Worm (Caenorhabditis elegans) whole organism, late embryonic: Measurements from ENCODE around the gene moc-6.

Experiments
- C08G9.2 ChIP-seq: sonication (generic microtip); optimal IDR thresholded peaks from 2 replicates; lab custom pipeline; 2016; ENCODE audit warnings: mild to moderate bottlenecking, missing genetic modification characterization, moderate library complexity, missing compliant biosample characterization
- C38D4.7 ChIP-seq: fragments of 200-800 bp; sonication (Bioruptor generic); optimal IDR thresholded peaks from 2 replicates; lab custom pipeline; 2018; ENCODE audit warnings: mild to moderate bottlenecking, missing genetic modification characterization, moderate library complexity, missing compliant biosample characterization
- F13H6.1 ChIP-seq: sonication (generic microtip); optimal IDR thresholded peaks from 2 replicates; lab custom pipeline; 2016; ENCODE audit warnings: missing genetic modification characterization, missing compliant biosample characterization
- K02D7.2 ChIP-seq: sonication (generic microtip); optimal IDR thresholded peaks from 2 replicates; lab custom pipeline; 2017; ENCODE audit warnings: mild to moderate bottlenecking, missing genetic modification characterization, missing compliant biosample characterization
- K09A11.1 ChIP-seq: sonication (generic microtip); optimal IDR thresholded peaks from 2 replicates; lab custom pipeline; 2017; ENCODE audit warnings: antibody characterized with exemption, mild to moderate bottlenecking, missing genetic modification characterization, missing compliant biosample characterization; ENCODE audit not compliant: insufficient read depth
- T23F11.4 ChIP-seq: fragments of 200-800 bp; sonication (Bioruptor generic); optimal IDR thresholded peaks from 2 replicates; lab custom pipeline; 2018; ENCODE audit warnings: mild to moderate bottlenecking, missing genetic modification characterization, missing compliant biosample characterization
- Y22D7AL.16 ChIP-seq: sonication (generic microtip); optimal IDR thresholded peaks from 2 replicates; lab custom pipeline; 2016; ENCODE audit warnings: missing genetic modification characterization, missing compliant biosample characterization
- ahr-1 ChIP-seq: sonication (generic microtip); optimal IDR thresholded peaks from 2 replicates; lab custom pipeline; 2016; ENCODE audit warnings: missing genetic modification characterization, missing compliant biosample characterization
- ama-1 ChIP-seq: fragments of 150-350 bp; optimal IDR thresholded peaks from 2 replicates; lab custom pipeline; 2014
- ceh-14 ChIP-seq: sonication (generic microtip); optimal IDR thresholded peaks from 2 replicates; lab custom pipeline; 2016; ENCODE audit warnings: missing genotype, missing genetic modification characterization, missing compliant biosample characterization
- ceh-18 ChIP-seq: sonication (generic microtip); optimal IDR thresholded peaks from 2 replicates; lab custom pipeline; 2016; ENCODE audit warnings: missing genetic modification characterization, missing compliant biosample characterization
- ceh-19 ChIP-seq: fragments of 200-800 bp; sonication (Bioruptor generic); optimal IDR thresholded peaks from 2 replicates; lab custom pipeline; 2018; ENCODE audit warnings: mild to moderate bottlenecking, missing genetic modification characterization, missing compliant biosample characterization
- ceh-2 ChIP-seq: sonication (generic microtip); optimal IDR thresholded peaks from 2 replicates; lab custom pipeline; 2016; ENCODE audit warnings: missing genotype, missing genetic modification characterization, missing compliant biosample characterization
- ceh-24 ChIP-seq: sonication (generic microtip); optimal IDR thresholded peaks from 2 replicates; lab custom pipeline; 2016; ENCODE audit warnings: mild to moderate bottlenecking, missing genetic modification characterization, missing compliant biosample characterization
- ceh-31 ChIP-seq: sonication (generic microtip); optimal IDR thresholded peaks from 2 replicates; lab custom pipeline; 2016; ENCODE audit warnings: missing genetic modification characterization, missing compliant biosample characterization
- ceh-45 ChIP-seq: fragments of 200-800 bp; sonication (Bioruptor generic); IDR thresholded peaks from 2 replicates; pipeline ENCODE4 v1.3.6; 2022; ENCODE audit warnings: missing genetic modification reagents, missing genetic modification characterization, missing compliant biosample characterization
- ceh-48 ChIP-seq: sonication (generic microtip); optimal IDR thresholded peaks from 2 replicates; lab custom pipeline; 2016; ENCODE audit warnings: missing genetic modification characterization, inconsistent platforms, missing compliant biosample characterization
- ceh-6 ChIP-seq: fragments of 200-800 bp; sonication (Bioruptor generic); optimal IDR thresholded peaks from 2 replicates; lab custom pipeline; 2018; ENCODE audit warnings: mild to moderate bottlenecking, missing genetic modification characterization, missing compliant biosample characterization
- che-1 ChIP-seq: sonication (generic microtip); optimal IDR thresholded peaks from 2 replicates; lab custom pipeline; 2016; ENCODE audit warnings: mild to moderate bottlenecking, missing genetic modification characterization, missing compliant biosample characterization
- dmd-4 ChIP-seq: sonication (generic microtip); optimal IDR thresholded peaks from 2 replicates; lab custom pipeline; 2016; ENCODE audit warnings: borderline replicate concordance, missing genetic modification characterization, missing compliant biosample characterization
- elt-2 ChIP-seq: sonication (generic microtip); optimal IDR thresholded peaks from 2 replicates; lab custom pipeline; 2016; ENCODE audit warnings: missing genetic modification reagents, missing genetic modification characterization, missing compliant biosample characterization
- ets-4 ChIP-seq: sonication (generic microtip); optimal IDR thresholded peaks from 2 replicates; lab custom pipeline; 2016; ENCODE audit warnings: missing genetic modification characterization, missing compliant biosample characterization
- eyg-1 ChIP-seq: sonication (generic microtip); optimal IDR thresholded peaks from 2 replicates; lab custom pipeline; 2016; ENCODE audit warnings: missing genotype, missing genetic modification characterization, missing compliant biosample characterization
- fkh-10 ChIP-seq: fragments of 150-350 bp; optimal IDR thresholded peaks from 2 replicates; lab custom pipeline; 2014; ENCODE audit warnings: missing biosample characterization, missing genetic modification reagents, missing genetic modification characterization
- gmeb-2 ChIP-seq: sonication (generic microtip); optimal IDR thresholded peaks from 2 replicates; lab custom pipeline; 2016; ENCODE audit warnings: missing genetic modification characterization, inconsistent platforms, missing compliant biosample characterization
- hlh-13 ChIP-seq: fragments of 200-800 bp; sonication (Bioruptor generic); optimal IDR thresholded peaks from 2 replicates; lab custom pipeline; 2018; ENCODE audit warnings: mild to moderate bottlenecking, missing genetic modification characterization, missing compliant biosample characterization
- hlh-15 ChIP-seq: sonication (generic microtip); optimal IDR thresholded peaks from 2 replicates; lab custom pipeline; 2016; ENCODE audit warnings: missing genetic modification characterization, missing compliant biosample characterization
- hlh-30 ChIP-seq: sonication (generic microtip); optimal IDR thresholded peaks from 2 replicates; lab custom pipeline; 2017; ENCODE audit warnings: antibody characterized with exemption, missing genetic modification characterization, missing compliant biosample characterization; ENCODE audit not compliant: insufficient read depth
- hlh-8 ChIP-seq: sonication (generic microtip); optimal IDR thresholded peaks from 2 replicates; lab custom pipeline; 2016; ENCODE audit warnings: missing genotype, missing genetic modification characterization, missing compliant biosample characterization
- lim-6 ChIP-seq: sonication (generic microtip); optimal IDR thresholded peaks from 2 replicates; lab custom pipeline; 2016; ENCODE audit warnings: missing genetic modification characterization, missing compliant biosample characterization
- lin-11 ChIP-seq: fragments of 200-800 bp; sonication (Bioruptor generic); optimal IDR thresholded peaks from 2 replicates; lab custom pipeline; 2018; ENCODE audit warnings: mild to moderate bottlenecking, missing genetic modification characterization, missing compliant biosample characterization
- mec-3 ChIP-seq: sonication (generic microtip); optimal IDR thresholded peaks from 2 replicates; lab custom pipeline; 2016; ENCODE audit warnings: borderline replicate concordance, missing genetic modification characterization, missing compliant biosample characterization
- nfya-1 ChIP-seq: sonication (generic microtip); optimal IDR thresholded peaks from 2 replicates; lab custom pipeline; 2017; ENCODE audit warnings: missing genetic modification characterization, mild to moderate bottlenecking, missing compliant biosample characterization, antibody characterized with exemption, moderate library complexity
- nhr-11 ChIP-seq: fragments of 150-350 bp; optimal IDR thresholded peaks from 2 replicates; lab custom pipeline; 2014; ENCODE audit warnings: missing biosample characterization, missing genetic modification characterization
- nhr-232 ChIP-seq: sonication (generic microtip); optimal IDR thresholded peaks from 2 replicates; lab custom pipeline; 2016; ENCODE audit warnings: missing genetic modification characterization, missing compliant biosample characterization
- pax-1 ChIP-seq: fragments of 150-350 bp; optimal IDR thresholded peaks from 2 replicates; lab custom pipeline; 2014; ENCODE audit warnings: missing biosample characterization, missing genetic modification characterization
- pqm-1 ChIP-seq: sonication (generic microtip); optimal IDR thresholded peaks from 2 replicates; lab custom pipeline; 2016; ENCODE audit warnings: missing genetic modification characterization, missing compliant biosample characterization
- rnt-1 ChIP-seq: sonication (generic microtip); optimal IDR thresholded peaks from 2 replicates; lab custom pipeline; 2016; ENCODE audit warnings: missing genetic modification characterization, missing compliant biosample characterization
- sdc-2 ChIP-seq: sonication (generic microtip); optimal IDR thresholded peaks from 2 replicates; lab custom pipeline; 2016; ENCODE audit warnings: missing genotype, missing genetic modification characterization, missing compliant biosample characterization
- sox-4 ChIP-seq: sonication (generic microtip); optimal IDR thresholded peaks from 2 replicates; lab custom pipeline; 2017; ENCODE audit warnings: mild to moderate bottlenecking, missing genetic modification characterization, inconsistent platforms, missing compliant biosample characterization
- tbx-2 ChIP-seq: sonication (generic microtip); optimal IDR thresholded peaks from 2 replicates; lab custom pipeline; 2016; ENCODE audit warnings: missing genetic modification characterization, missing compliant biosample characterization
- tbx-7 ChIP-seq: sonication (generic microtip); optimal IDR thresholded peaks from 2 replicates; lab custom pipeline; 2016; ENCODE audit warnings: missing genotype, missing genetic modification characterization, missing compliant biosample characterization
- ttx-3 ChIP-seq: sonication (generic microtip); optimal IDR thresholded peaks from 2 replicates; lab custom pipeline; 2016; ENCODE audit warnings: missing genetic modification reagents, missing genetic modification characterization, missing compliant biosample characterization
- unc-42 ChIP-seq: sonication (generic microtip); optimal IDR thresholded peaks from 2 replicates; lab custom pipeline; 2016; ENCODE audit warnings: missing genotype, missing genetic modification characterization, missing compliant biosample characterization
- unc-55 ChIP-seq: sonication (generic microtip); optimal IDR thresholded peaks from 2 replicates; lab custom pipeline; 2017; ENCODE audit warnings: missing biosample characterization, missing genetic modification reagents, missing genetic modification characterization
- unc-86 ChIP-seq: sonication (generic microtip); optimal IDR thresholded peaks from 2 replicates; lab custom pipeline; 2016; ENCODE audit warnings: missing genetic modification characterization, missing compliant biosample characterization
- ztf-16 ChIP-seq: sonication (generic microtip); optimal IDR thresholded peaks from 2 replicates; lab custom pipeline; 2017; ENCODE audit warnings: missing genetic modification characterization, missing compliant biosample characterization

Gene moc-6

ce11 chrIII:5224908-5225307 lies 29.1 kb downstream of the moc-6 start:
- TF ChIP-seq ceh-48 (tag; lab: Kevin White, UChicago) = no peak
- no peak for TF ChIP-seq ceh-2 (tag; lab: Kevin White, UChicago)
- peak; percentile 12 for TF ChIP-seq ceh-18
- no peak for TF ChIP-seq T23F11.4 (GFP tag; lab: Kevin White, UChicago)
- no peak for TF ChIP-seq ceh-6
- no peak for TF ChIP-seq ceh-24 (tag; lab: Kevin White, UChicago)
- no peak for TF ChIP-seq tbx-2 (tag; lab: Kevin White, UChicago)

- TF ChIP-seq unc-86 (no peak), nhr-232 (tag; lab: Kevin White, UChicago) (no peak), sox-4 (tag; lab: Kevin White, UChicago) (no peak), C08G9.2 (tag; lab: Kevin White, UChicago) (no peak), pqm-1 (tag; lab: Kevin White, UChicago) (no peak), tbx-7 (no peak), hlh-30 (no peak), hlh-13 (GFP tag; lab: Kevin White, UChicago) (no peak), tbx-2 (tag; lab: Kevin White, UChicago) (no peak), ceh-6 (no peak), lin-11 (no peak), ztf-16 (no peak), ceh-18 (no peak)
- TF ChIP-seq, all 69 proteins: peak for 0
Observed at ce11 chrIII:5225321-5225720, 29.5 kb downstream of the moc-6 start, which contains the start of gene nex-1. TSS of gene nex-1 (plus strand) at chrIII:5225621.

- TF ChIP-seq nhr-232 (tag; lab: Kevin White, UChicago) = no peak
- TF ChIP-seq unc-86 = peak; percentile 7
- peak; percentile 62 for TF ChIP-seq tbx-2 (tag; lab: Kevin White, UChicago)
- peak; percentile 78 for TF ChIP-seq ceh-31
- no peak for TF ChIP-seq unc-55
- TF ChIP-seq pax-1 (tag; lab: Kevin White, UChicago) = peak; percentile 22
- no peak for TF ChIP-seq hlh-8 (tag; lab: Kevin White, UChicago)
- no peak for TF ChIP-seq ahr-1
- TF ChIP-seq Y22D7AL.16 = no peak
- TF ChIP-seq fkh-10 (GFP tag; lab: Kevin White, UChicago) = no peak
- no peak for TF ChIP-seq gmeb-2 (tag; lab: Kevin White, UChicago)
- TF ChIP-seq ceh-19 (GFP tag; lab: Kevin White, UChicago) = no peak
- TF ChIP-seq che-1 (tag; lab: Kevin White, UChicago) = no peak
- peak; percentile 37 for TF ChIP-seq ceh-14 (tag; lab: Kevin White, UChicago)
- TF ChIP-seq F13H6.1 (tag; lab: Kevin White, UChicago) = peak; percentile 13
- TF ChIP-seq ama-1 (lab: Kevin White, UChicago) = no peak
- TF ChIP-seq T23F11.4 (GFP tag; lab: Kevin White, UChicago) = no peak
- TF ChIP-seq elt-2 = peak; percentile 51
- no peak for TF ChIP-seq hlh-15 (tag; lab: Kevin White, UChicago)
- TF ChIP-seq sox-4 (tag; lab: Kevin White, UChicago) = no peak
- TF ChIP-seq lim-6 (tag; lab: Kevin White, UChicago) = no peak
- no peak for TF ChIP-seq C38D4.7 (GFP tag; lab: Kevin White, UChicago)
- no peak for TF ChIP-seq nhr-11 (tag; lab: Kevin White, UChicago)
- TF ChIP-seq ttx-3 = peak; percentile 33
- no peak for TF ChIP-seq dmd-4
- no peak for TF ChIP-seq tbx-7
- peak; percentile 49 for TF ChIP-seq unc-42 (tag; lab: Kevin White, UChicago)
- no peak for TF ChIP-seq eyg-1
- TF ChIP-seq K02D7.2 = no peak
- peak; percentile 10 for TF ChIP-seq K09A11.1 (tag; lab: Kevin White, UChicago)
- no peak for TF ChIP-seq ceh-45 (GFP tag; lab: Robert Waterston, UW)
- TF ChIP-seq mec-3 (tag; lab: Kevin White, UChicago) = no peak
- TF ChIP-seq ztf-16 = peak; percentile 18
- TF ChIP-seq rnt-1 = peak; percentile 43
- peak; percentile 68 for TF ChIP-seq ets-4 (tag; lab: Kevin White, UChicago)
- no peak for TF ChIP-seq sdc-2 (tag; lab: Kevin White, UChicago)
- peak; percentile 31 for TF ChIP-seq ceh-2 (tag; lab: Kevin White, UChicago)
- peak; percentile 70 for TF ChIP-seq nfya-1 (tag; lab: Kevin White, UChicago)
- no peak for TF ChIP-seq ceh-48 (tag; lab: Kevin White, UChicago)
- peak; percentile 48 for TF ChIP-seq ceh-18
Observed at ce11 chrIII:5227831-5228467, 32.2 kb downstream of the moc-6 start, which contains the start of the genes C34E10.12, C34E10.10 and atp-2. TSS of gene C34E10.12 (minus strand) at chrIII:5227881. TSS of gene C34E10.10 (minus strand) at chrIII:5227884. TSS of gene atp-2 (plus strand) at chrIII:5228417.
